In the genomic region with DNA sequence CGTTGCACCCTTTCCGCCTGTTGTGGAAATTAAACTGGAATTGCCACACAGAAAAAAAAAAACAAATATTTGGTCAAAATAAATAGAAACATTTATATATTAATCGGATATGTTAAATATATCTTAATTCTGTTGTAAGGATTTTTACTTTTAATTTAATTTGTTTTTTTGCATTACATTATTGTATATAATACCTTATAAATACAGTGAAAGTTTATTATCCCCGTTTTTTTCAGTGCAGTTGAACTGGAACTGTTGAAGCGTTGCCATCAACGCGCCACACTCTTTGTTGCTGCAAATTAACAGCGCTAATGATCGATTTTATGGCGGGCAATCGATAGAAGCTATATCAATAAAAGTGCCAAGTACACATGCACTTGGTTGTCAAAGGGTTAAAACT, we compare ENCODE assay signal across 1 fruit fly cellular context.
TF ChIP-seq lines count a peak whose summit lies in the region.

No protein-coding gene starts in this region.

TF ChIP-seq in whole organism, embryonic, 481 proteins besides CTCF, POLR2A, EP300 and RAD21 (continued from another document):
- no peak for TF ChIP-seq Hey (tag; optimal IDR thresholded peaks at IDR 0.05; lab: Kevin White, UChicago)
- no peak for TF ChIP-seq CG6854 (GFP tag; optimal IDR thresholded peaks at IDR 0.05; lab: Kevin White, UChicago)
- TF ChIP-seq CG1024 (GFP tag; IDR thresholded peaks at IDR 0.05; lab: Robert Waterston, UW) = no peak
- TF ChIP-seq klu (GFP tag; IDR thresholded peaks at IDR 0.05; lab: Robert Waterston, UW) = no peak
- no peak for TF ChIP-seq emc (GFP tag; optimal IDR thresholded peaks at IDR 0.05; lab: Kevin White, UChicago)
- TF ChIP-seq lov (optimal IDR thresholded peaks at IDR 0.05; lab: Kevin White, UChicago) = no peak
- no peak for TF ChIP-seq lov (GFP tag; IDR thresholded peaks at IDR 0.05; lab: Robert Waterston, UW)
- TF ChIP-seq CG11504 (tag; optimal IDR thresholded peaks at IDR 0.05; lab: Kevin White, UChicago) = peak; percentile 40
- TF ChIP-seq kay (GFP tag; optimal IDR thresholded peaks at IDR 0.05; lab: Kevin White, UChicago) = no peak
- TF ChIP-seq fd64A (GFP tag; optimal IDR thresholded peaks at IDR 0.05; lab: Kevin White, UChicago) = no peak
- TF ChIP-seq B-H2 (GFP tag; optimal IDR thresholded peaks at IDR 0.05; lab: Kevin White, UChicago) = no peak
- TF ChIP-seq CG30403 (GFP tag; optimal IDR thresholded peaks at IDR 0.05; lab: Kevin White, UChicago) = no peak
- TF ChIP-seq CG13894 (tag; optimal IDR thresholded peaks at IDR 0.05; lab: Kevin White, UChicago) = no peak
- TF ChIP-seq mirr (GFP tag; optimal IDR thresholded peaks at IDR 0.05; lab: Kevin White, UChicago) = no peak
- no peak for TF ChIP-seq CG11456 (GFP tag; IDR thresholded peaks at IDR 0.05; lab: Robert Waterston, UW)
- TF ChIP-seq slbo (GFP tag; IDR thresholded peaks at IDR 0.05; lab: Robert Waterston, UW) = no peak
- no peak for TF ChIP-seq dpn (GFP tag; optimal IDR thresholded peaks at IDR 0.05; lab: Kevin White, UChicago)
- no peak for TF ChIP-seq Pdp1 (GFP tag; optimal IDR thresholded peaks at IDR 0.05; lab: Kevin White, UChicago)
- TF ChIP-seq CG18262 (tag; optimal IDR thresholded peaks at IDR 0.05; lab: Kevin White, UChicago) = no peak
- no peak for TF ChIP-seq sug (tag; optimal IDR thresholded peaks at IDR 0.05; lab: Kevin White, UChicago)
- TF ChIP-seq CG5245 (GFP tag; optimal IDR thresholded peaks at IDR 0.05; lab: Kevin White, UChicago) = no peak
- no peak for TF ChIP-seq sqz (GFP tag; optimal IDR thresholded peaks at IDR 0.05; lab: Kevin White, UChicago)
- no peak for TF ChIP-seq ERR (GFP tag; optimal IDR thresholded peaks at IDR 0.05; lab: Kevin White, UChicago)
- TF ChIP-seq CG8924 (tag; optimal IDR thresholded peaks at IDR 0.05; lab: Kevin White, UChicago) = no peak
- TF ChIP-seq Usf (GFP tag; optimal IDR thresholded peaks at IDR 0.05; lab: Kevin White, UChicago) = no peak
- peak; percentile 5 for TF ChIP-seq CG7271 (tag; optimal IDR thresholded peaks at IDR 0.05; lab: Kevin White, UChicago)
- TF ChIP-seq Bteb2 (GFP tag; optimal IDR thresholded peaks at IDR 0.05; lab: Kevin White, UChicago) = no peak
- peak; percentile 4 for TF ChIP-seq CG2712 (tag; optimal IDR thresholded peaks at IDR 0.05; lab: Kevin White, UChicago)
- TF ChIP-seq Dfd (GFP tag; optimal IDR thresholded peaks at IDR 0.05; lab: Kevin White, UChicago) = no peak
- TF ChIP-seq twi (tag; optimal IDR thresholded peaks at IDR 0.05; lab: Kevin White, UChicago) = no peak
- TF ChIP-seq CG1233 (GFP tag; optimal IDR thresholded peaks at IDR 0.05; lab: Kevin White, UChicago) = no peak
- no peak for TF ChIP-seq vfl (GFP tag; optimal IDR thresholded peaks at IDR 0.05; lab: Kevin White, UChicago)
- no peak for TF ChIP-seq Eip74EF (GFP tag; optimal IDR thresholded peaks at IDR 0.05; lab: Kevin White, UChicago)
- TF ChIP-seq CG6254 (GFP tag; optimal IDR thresholded peaks at IDR 0.05; lab: Kevin White, UChicago) = no peak
- TF ChIP-seq CG6654 (GFP tag; optimal IDR thresholded peaks at IDR 0.05; lab: Kevin White, UChicago) = no peak
- TF ChIP-seq otp (GFP tag; IDR thresholded peaks at IDR 0.05; lab: Robert Waterston, UW) = no peak
- no peak for TF ChIP-seq pfk (GFP tag; optimal IDR thresholded peaks at IDR 0.05; lab: Kevin White, UChicago)
- TF ChIP-seq exex (tag; optimal IDR thresholded peaks at IDR 0.05; lab: Kevin White, UChicago) = no peak
- no peak for TF ChIP-seq CG15601 (tag; optimal IDR thresholded peaks at IDR 0.05; lab: Kevin White, UChicago)
- no peak for TF ChIP-seq Mes4 (GFP tag; optimal IDR thresholded peaks at IDR 0.05; lab: Kevin White, UChicago)
- no peak for TF ChIP-seq Sry-δ (GFP tag; optimal IDR thresholded peaks at IDR 0.05; lab: Kevin White, UChicago)
- no peak for TF ChIP-seq hbn (GFP tag; IDR thresholded peaks at IDR 0.05; lab: Robert Waterston, UW; ENCODE audit: partially characterized antibody)
- TF ChIP-seq stc (GFP tag; IDR thresholded peaks at IDR 0.05; lab: Robert Waterston, UW) = no peak
- peak; percentile 32 for TF ChIP-seq CG6689 (GFP tag; IDR thresholded peaks at IDR 0.05; lab: Robert Waterston, UW)
- no peak for TF ChIP-seq Six4 (GFP tag; optimal IDR thresholded peaks at IDR 0.05; lab: Kevin White, UChicago)
- TF ChIP-seq CG15696 (tag; optimal IDR thresholded peaks at IDR 0.05; lab: Kevin White, UChicago) = peak; percentile 11
- TF ChIP-seq CG33213 (GFP tag; optimal IDR thresholded peaks at IDR 0.05; lab: Kevin White, UChicago) = no peak
- TF ChIP-seq CG8478 (optimal IDR thresholded peaks at IDR 0.05; lab: Kevin White, UChicago) = no peak
- no peak for TF ChIP-seq chif (GFP tag; optimal IDR thresholded peaks at IDR 0.05; lab: Kevin White, UChicago)
- TF ChIP-seq sima (GFP tag; optimal IDR thresholded peaks at IDR 0.05; lab: Kevin White, UChicago) = no peak
- no peak for TF ChIP-seq CG17829 (tag; optimal IDR thresholded peaks at IDR 0.05; lab: Kevin White, UChicago)
- peak; percentile 16 for TF ChIP-seq gsb-n (tag; optimal IDR thresholded peaks at IDR 0.05; lab: Kevin White, UChicago)
- no peak for TF ChIP-seq CG31224 (GFP tag; IDR thresholded peaks at IDR 0.05; lab: Robert Waterston, UW)
- no peak for TF ChIP-seq Stat92E (GFP tag; optimal IDR thresholded peaks at IDR 0.05; lab: Kevin White, UChicago)
- no peak for TF ChIP-seq ab (GFP tag; optimal IDR thresholded peaks at IDR 0.05; lab: Kevin White, UChicago)
- TF ChIP-seq sob (GFP tag; IDR thresholded peaks at IDR 0.05; lab: Robert Waterston, UW) = no peak
- no peak for TF ChIP-seq inv (GFP tag; IDR thresholded peaks at IDR 0.05; lab: Robert Waterston, UW; ENCODE audit: partially characterized antibody)
- TF ChIP-seq az2 (GFP tag; optimal IDR thresholded peaks at IDR 0.05; lab: Kevin White, UChicago) = no peak
- TF ChIP-seq gce (GFP tag; IDR thresholded peaks at IDR 0.05; lab: Robert Waterston, UW) = no peak
- TF ChIP-seq BEAF-32 (GFP tag; optimal IDR thresholded peaks at IDR 0.05; lab: Kevin White, UChicago) = no peak
- no peak for TF ChIP-seq CG12769 (tag; optimal IDR thresholded peaks at IDR 0.05; lab: Kevin White, UChicago)
- TF ChIP-seq CoRest (tag; optimal IDR thresholded peaks at IDR 0.05; lab: Kevin White, UChicago) = no peak
- TF ChIP-seq yki (optimal IDR thresholded peaks at IDR 0.05; lab: Kevin White, UChicago) = no peak
- TF ChIP-seq CG6813 (GFP tag; optimal IDR thresholded peaks at IDR 0.05; lab: Kevin White, UChicago) = no peak
- no peak for TF ChIP-seq org-1 (GFP tag; optimal IDR thresholded peaks at IDR 0.05; lab: Kevin White, UChicago)
- no peak for TF ChIP-seq kah (GFP tag; optimal IDR thresholded peaks at IDR 0.05; lab: Kevin White, UChicago)
- TF ChIP-seq cwo (GFP tag; optimal IDR thresholded peaks at IDR 0.05; lab: Kevin White, UChicago) = no peak
- no peak for TF ChIP-seq chinmo (GFP tag; IDR thresholded peaks at IDR 0.05; lab: Robert Waterston, UW; ENCODE audit: partially characterized antibody)
- TF ChIP-seq CG18619 (GFP tag; optimal IDR thresholded peaks at IDR 0.05; lab: Kevin White, UChicago) = no peak
- TF ChIP-seq CG7839 (tag; optimal IDR thresholded peaks at IDR 0.05; lab: Kevin White, UChicago) = peak; percentile 7
- TF ChIP-seq Jarid2 (GFP tag; optimal IDR thresholded peaks at IDR 0.05; lab: Kevin White, UChicago) = no peak
- TF ChIP-seq luna (GFP tag; optimal IDR thresholded peaks at IDR 0.05; lab: Kevin White, UChicago) = no peak
- no peak for TF ChIP-seq zfh1 (GFP tag; IDR thresholded peaks at IDR 0.05; lab: Robert Waterston, UW)
- no peak for TF ChIP-seq croc (GFP tag; conservative IDR thresholded peaks at IDR 0.05; lab: Robert Waterston, UW)
- TF ChIP-seq CG4854 (GFP tag; optimal IDR thresholded peaks at IDR 0.05; lab: Kevin White, UChicago) = no peak
- TF ChIP-seq Hr51 (GFP tag; optimal IDR thresholded peaks at IDR 0.05; lab: Kevin White, UChicago) = no peak
- TF ChIP-seq CG6791 (GFP tag; IDR thresholded peaks at IDR 0.05; lab: Robert Waterston, UW; ENCODE audit: partially characterized antibody) = no peak
- peak; percentile 9 for TF ChIP-seq unpg (GFP tag; optimal IDR thresholded peaks at IDR 0.05; lab: Kevin White, UChicago)
- no peak for TF ChIP-seq Meics (GFP tag; optimal IDR thresholded peaks at IDR 0.05; lab: Kevin White, UChicago)
- peak; percentile 47 for TF ChIP-seq gem (tag; optimal IDR thresholded peaks at IDR 0.05; lab: Kevin White, UChicago)
- no peak for TF ChIP-seq CG9437 (GFP tag; optimal IDR thresholded peaks at IDR 0.05; lab: Kevin White, UChicago)
- peak; percentile 4 for TF ChIP-seq CG9727 (GFP tag; optimal IDR thresholded peaks at IDR 0.05; lab: Kevin White, UChicago)
- TF ChIP-seq CG5180 (GFP tag; optimal IDR thresholded peaks at IDR 0.05; lab: Kevin White, UChicago) = no peak
- no peak for TF ChIP-seq CG1529 (GFP tag; optimal IDR thresholded peaks at IDR 0.05; lab: Kevin White, UChicago)
- TF ChIP-seq pnt (GFP tag; optimal IDR thresholded peaks at IDR 0.05; lab: Kevin White, UChicago) = no peak
- no peak for TF ChIP-seq sens (GFP tag; lab: Kevin White, UChicago)
- no peak for TF ChIP-seq Myb (GFP tag; optimal IDR thresholded peaks at IDR 0.05; lab: Kevin White, UChicago)
- no peak for TF ChIP-seq Lhr (GFP tag; optimal IDR thresholded peaks at IDR 0.05; lab: Kevin White, UChicago)
- no peak for TF ChIP-seq seq (GFP tag; IDR thresholded peaks at IDR 0.05; lab: Robert Waterston, UW)
- TF ChIP-seq eve (GFP tag; optimal IDR thresholded peaks at IDR 0.05; lab: Kevin White, UChicago) = peak in 1 of 2 experiments; percentile 62
- TF ChIP-seq CG7987 (GFP tag; optimal IDR thresholded peaks at IDR 0.05; lab: Kevin White, UChicago) = no peak
- TF ChIP-seq crol (GFP tag; IDR thresholded peaks at IDR 0.05; lab: Robert Waterston, UW) = no peak
- TF ChIP-seq z (GFP tag; IDR thresholded peaks at IDR 0.05; lab: Robert Waterston, UW) = no peak
- no peak for TF ChIP-seq ac (GFP tag; optimal IDR thresholded peaks at IDR 0.05; lab: Kevin White, UChicago)
- TF ChIP-seq CG13424 (tag; optimal IDR thresholded peaks at IDR 0.05; lab: Kevin White, UChicago) = no peak
- no peak for TF ChIP-seq Fer2 (tag; optimal IDR thresholded peaks at IDR 0.05; lab: Kevin White, UChicago)
- TF ChIP-seq HHEX (GFP tag; optimal IDR thresholded peaks at IDR 0.05; lab: Kevin White, UChicago) = no peak
- no peak for TF ChIP-seq slou (GFP tag; optimal IDR thresholded peaks at IDR 0.05; lab: Kevin White, UChicago)
- TF ChIP-seq HLH54F (GFP tag; optimal IDR thresholded peaks at IDR 0.05; lab: Kevin White, UChicago) = no peak
- TF ChIP-seq CG17361 (GFP tag; IDR thresholded peaks at IDR 0.05; lab: Robert Waterston, UW) = 0 out of 3 replicates have a peak, but pooled peaks have one; percentile 29
- peak; percentile 28; the same call in 1 of the 3 replicates for TF ChIP-seq H15 (GFP tag; IDR thresholded peaks at IDR 0.05; lab: Robert Waterston, UW)
- no peak for TF ChIP-seq dan (GFP tag; IDR thresholded peaks at IDR 0.05; lab: Robert Waterston, UW)
- TF ChIP-seq scrt (GFP tag; optimal IDR thresholded peaks at IDR 0.05; lab: Kevin White, UChicago) = no peak
- no peak for TF ChIP-seq nau (GFP tag; optimal IDR thresholded peaks at IDR 0.05; lab: Kevin White, UChicago)
- TF ChIP-seq CG8281 (tag; optimal IDR thresholded peaks at IDR 0.05; lab: Kevin White, UChicago) = no peak
- TF ChIP-seq Optix (GFP tag; IDR thresholded peaks at IDR 0.05; lab: Robert Waterston, UW) = no peak
- no peak for TF ChIP-seq CG17328 (GFP tag; IDR thresholded peaks at IDR 0.05; lab: Robert Waterston, UW)
- TF ChIP-seq CG3065 (GFP tag; optimal IDR thresholded peaks at IDR 0.05; lab: Kevin White, UChicago) = no peak
- TF ChIP-seq hkb (optimal IDR thresholded peaks at IDR 0.05; lab: Kevin White, UChicago) = no peak
- 0 out of 2 replicates have a peak, but pooled peaks have one; percentile 10 for TF ChIP-seq hkb (GFP tag; IDR thresholded peaks at IDR 0.05; lab: Robert Waterston, UW)
- TF ChIP-seq CG17802 (tag; optimal IDR thresholded peaks at IDR 0.05; lab: Kevin White, UChicago) = no peak
- no peak for TF ChIP-seq grau (tag; optimal IDR thresholded peaks at IDR 0.05; lab: Kevin White, UChicago)
- TF ChIP-seq PHDP (tag; optimal IDR thresholded peaks at IDR 0.05; lab: Kevin White, UChicago) = no peak
TF ChIP-seq in whole organism, embryonic: peak in this region for 29.
